Fruit fly (Drosophila melanogaster) whole organism, embryonic: Measurements from ENCODE around the gene scramb2.

Experiments used
- B-H1 ChIP-seq: fragments of 200-800 bp; sonication (Bioruptor generic); IDR thresholded peaks from 3 replicates; pipeline ENCODE4 v1.3.6; 2022; ENCODE audit warnings: missing biosample characterization, missing genetic modification characterization
- CG10147 ChIP-seq: fragments of 200-800 bp; sonication (Bioruptor generic); optimal IDR thresholded peaks from 2 replicates; lab custom pipeline; 2019; ENCODE audit warnings: missing biosample characterization, mild to moderate bottlenecking, missing genetic modification characterization, moderate library complexity
- CG12236 ChIP-seq: fragments of 200-800 bp; sonication (Bioruptor generic); optimal IDR thresholded peaks from 2 replicates; lab custom pipeline; 2016; ENCODE audit warnings: missing biosample characterization, missing genetic modification characterization
- CG12942 ChIP-seq: fragments of 200-800 bp; sonication (Bioruptor generic); optimal IDR thresholded peaks from 3 replicates; lab custom pipeline; 2016; ENCODE audit warnings: missing biosample characterization, missing genetic modification characterization
- CG13287 ChIP-seq: fragments of 200-800 bp; sonication (Bioruptor generic); IDR thresholded peaks from 2 replicates; pipeline ENCODE4 v1.3.6; 2022; ENCODE audit warnings: missing biosample characterization, missing genetic modification characterization; ENCODE audit not compliant: partially characterized antibody
- CG15269 ChIP-seq: fragments of 200-800 bp; sonication (Bioruptor generic); optimal IDR thresholded peaks from 2 replicates; lab custom pipeline; 2018; ENCODE audit warnings: missing biosample characterization, mild to moderate bottlenecking, missing genetic modification characterization, moderate library complexity
- CG15696 ChIP-seq: fragments of 200-800 bp; sonication (Bioruptor generic); optimal IDR thresholded peaks from 2 replicates; lab custom pipeline; 2019; ENCODE audit warnings: missing biosample characterization, mild to moderate bottlenecking, missing genetic modification characterization, moderate library complexity
- CG17829 ChIP-seq: fragments of 200-800 bp; optimal IDR thresholded peaks from 2 replicates; lab custom pipeline; 2019; ENCODE audit warnings: missing biosample characterization, mild to moderate bottlenecking, missing genetic modification characterization, moderate library complexity
- CG18011 ChIP-seq: fragments of 200-800 bp; sonication (Bioruptor generic); optimal IDR thresholded peaks from 2 replicates; lab custom pipeline; 2017; ENCODE audit warnings: missing biosample characterization, missing genetic modification characterization, mild to moderate bottlenecking, moderate library complexity, missing genotype
- CG32772 ChIP-seq: fragments of 200-800 bp; sonication (Bioruptor generic); IDR thresholded peaks from 2 replicates; pipeline ENCODE4 v1.3.6; 2022; ENCODE audit warnings: missing biosample characterization, missing genetic modification characterization
- CG3838 ChIP-seq: fragments of 200-800 bp; sonication (Bioruptor generic); optimal IDR thresholded peaks from 3 replicates; lab custom pipeline; 2016; ENCODE audit warnings: missing biosample characterization, missing genetic modification characterization
- CG4282 ChIP-seq: fragments of 200-800 bp; sonication (Bioruptor generic); optimal IDR thresholded peaks from 2 replicates; lab custom pipeline; 2016; ENCODE audit warnings: missing biosample characterization, missing genetic modification characterization
- CG6272 ChIP-seq: fragments of 200-800 bp; sonication (Bioruptor generic); IDR thresholded peaks from 2 replicates; pipeline ENCODE4 v1.3.6; 2022; ENCODE audit warnings: missing biosample characterization, missing genetic modification characterization
- CG6765 ChIP-seq: fragments of 200-800 bp; sonication (Bioruptor generic); optimal IDR thresholded peaks from 3 replicates; lab custom pipeline; 2017; ENCODE audit warnings: missing biosample characterization, mild to moderate bottlenecking, missing genetic modification characterization
- CG6813 ChIP-seq: fragments of 200-800 bp; sonication (Bioruptor generic); optimal IDR thresholded peaks from 2 replicates; lab custom pipeline; 2017; ENCODE audit warnings: missing biosample characterization, missing genetic modification characterization, mild to moderate bottlenecking, moderate library complexity, missing genetic modification reagents
- CG8765 ChIP-seq: fragments of 200-800 bp; sonication (Bioruptor generic); IDR thresholded peaks from 2 replicates; pipeline ENCODE4 v1.3.6; 2022; ENCODE audit warnings: missing biosample characterization, missing genetic modification characterization
- Eip74EF ChIP-seq, 2 experiments: fragments of 200-800 bp in 1 of 2; fragments of >200 bp in 1 of 2; sonication (Bioruptor generic) in 1 of 2; optimal IDR thresholded peaks; 2 replicates each; lab custom pipeline; 2017 to 2019; ENCODE audit warnings: missing biosample characterization in 2 of 2, missing genetic modification characterization in 2 of 2, mild to moderate bottlenecking in 1 of 2, moderate library complexity in 1 of 2
- HLH3B ChIP-seq: fragments of 200-800 bp; sonication (Bioruptor generic); IDR thresholded peaks from 2 replicates; pipeline ENCODE4 v1.3.6; 2022; ENCODE audit warnings: missing biosample characterization, missing genetic modification characterization
- Mad ChIP-seq: fragments of 200-800 bp; sonication (Bioruptor generic); optimal IDR thresholded peaks from 2 replicates; lab custom pipeline; 2016; ENCODE audit warnings: missing biosample characterization, missing genetic modification characterization
- Mes4 ChIP-seq: fragments of 200-800 bp; sonication (Bioruptor generic); optimal IDR thresholded peaks from 2 replicates; lab custom pipeline; 2016; ENCODE audit warnings: missing biosample characterization, missing genetic modification characterization
- Nf-YA ChIP-seq: fragments of 200-800 bp; sonication (Bioruptor generic); IDR thresholded peaks from 2 replicates; pipeline ENCODE4 v1.3.6; 2022; ENCODE audit warnings: missing biosample characterization, missing genetic modification characterization
- Nf-YC ChIP-seq: fragments of 200-800 bp; optimal IDR thresholded peaks from 3 replicates; lab custom pipeline; 2019; ENCODE audit warnings: missing biosample characterization, mild to moderate bottlenecking, missing genetic modification characterization, moderate library complexity
- Oli ChIP-seq: fragments of 200-800 bp; sonication (Bioruptor generic); optimal IDR thresholded peaks from 2 replicates; lab custom pipeline; 2018; ENCODE audit warnings: missing biosample characterization, mild to moderate bottlenecking, missing genetic modification characterization, moderate library complexity
- Opbp ChIP-seq: fragments of 200-800 bp; sonication (Bioruptor generic); IDR thresholded peaks from 3 replicates; pipeline ENCODE4 v1.3.6; 2022; ENCODE audit warnings: missing biosample characterization, missing genetic modification characterization; ENCODE audit not compliant: partially characterized antibody
- TFAM ChIP-seq: fragments of 200-800 bp; sonication (Bioruptor generic); optimal IDR thresholded peaks from 2 replicates; lab custom pipeline; 2017; ENCODE audit warnings: missing biosample characterization, missing genetic modification characterization, inconsistent platforms
- Tbp ChIP-seq: fragments of >200 bp; optimal IDR thresholded peaks from 2 replicates; lab custom pipeline; 2018; ENCODE audit warnings: missing biosample characterization, missing genetic modification characterization
- ara ChIP-seq: fragments of 200-800 bp; sonication (Bioruptor generic); IDR thresholded peaks from 2 replicates; pipeline ENCODE4 v1.3.6; 2022; ENCODE audit warnings: missing biosample characterization, missing genetic modification characterization
- bab2 ChIP-seq: fragments of 200-800 bp; sonication (Bioruptor generic); optimal IDR thresholded peaks from 2 replicates; lab custom pipeline; 2016; ENCODE audit warnings: missing biosample characterization, missing genetic modification characterization
- caup ChIP-seq: fragments of 200-800 bp; sonication (Bioruptor generic); optimal IDR thresholded peaks from 3 replicates; lab custom pipeline; 2017; ENCODE audit warnings: missing biosample characterization, mild to moderate bottlenecking, missing genetic modification characterization, moderate library complexity; ENCODE audit not compliant: severe bottlenecking
- croc ChIP-seq: fragments of 200-800 bp; sonication (Bioruptor generic); conservative IDR thresholded peaks from 3 replicates; pipeline ENCODE4 v1.3.6; 2022; ENCODE audit warnings: missing biosample characterization, missing genetic modification characterization
- crol ChIP-seq: fragments of 200-800 bp; sonication (Bioruptor generic); IDR thresholded peaks from 2 replicates; pipeline ENCODE4 v1.3.6; 2022; ENCODE audit warnings: missing biosample characterization, missing genetic modification characterization
- fd64A ChIP-seq: fragments of 200-800 bp; sonication (Bioruptor generic); optimal IDR thresholded peaks from 3 replicates; lab custom pipeline; 2018; ENCODE audit warnings: missing biosample characterization, mild to moderate bottlenecking, missing genetic modification characterization
- fd96Cb ChIP-seq: fragments of 200-800 bp; sonication (Bioruptor generic); optimal IDR thresholded peaks from 2 replicates; lab custom pipeline; 2018; ENCODE audit warnings: missing biosample characterization, mild to moderate bottlenecking, missing genetic modification characterization, moderate library complexity
- fru ChIP-seq: fragments of >200 bp; optimal IDR thresholded peaks from 2 replicates; lab custom pipeline; 2017
- gcm ChIP-seq: fragments of 200-800 bp; sonication (Bioruptor generic); optimal IDR thresholded peaks from 2 replicates; lab custom pipeline; 2019; ENCODE audit warnings: missing biosample characterization, mild to moderate bottlenecking, missing genetic modification characterization, moderate library complexity
- gfzf ChIP-seq: fragments of 200-800 bp; sonication (Bioruptor generic); optimal IDR thresholded peaks from 2 replicates; lab custom pipeline; 2016; ENCODE audit warnings: missing biosample characterization, mild to moderate bottlenecking, missing genetic modification characterization, moderate library complexity
- h ChIP-seq: fragments of >200 bp; optimal IDR thresholded peaks from 2 replicates; lab custom pipeline; 2017
- lilli ChIP-seq: fragments of 200-800 bp; sonication (Bioruptor generic); optimal IDR thresholded peaks from 3 replicates; lab custom pipeline; 2016; ENCODE audit warnings: missing biosample characterization, missing genetic modification characterization
- lov ChIP-seq, 2 experiments: fragments of 200-800 bp in 1 of 2; fragments of >200 bp in 1 of 2; sonication (Bioruptor generic) in 1 of 2; IDR thresholded peaks in 1 of 2; optimal IDR thresholded peaks in 1 of 2; 2 replicates in 1 of 2; 3 replicates in 1 of 2; pipeline versions ENCODE4 v1.3.6 to Lab custom; 2017 to 2022; ENCODE audit warnings: missing biosample characterization in 1 of 2, missing genetic modification characterization in 1 of 2
- mld ChIP-seq: fragments of 200-800 bp; sonication (Bioruptor generic); IDR thresholded peaks from 3 replicates; pipeline ENCODE4 v1.3.6; 2022; ENCODE audit warnings: missing biosample characterization, missing genetic modification characterization; ENCODE audit not compliant: partially characterized antibody
- pho ChIP-seq: fragments of 200-800 bp; sonication (Bioruptor generic); optimal IDR thresholded peaks from 2 replicates; lab custom pipeline; 2016; ENCODE audit warnings: missing biosample characterization, missing genetic modification characterization
- rib ChIP-seq: fragments of 200-800 bp; sonication (Bioruptor generic); IDR thresholded peaks from 2 replicates; pipeline ENCODE4 v1.3.6; 2022; ENCODE audit warnings: missing biosample characterization, missing genetic modification characterization
- sens-2 ChIP-seq: fragments of 200-800 bp; sonication (Bioruptor generic); IDR thresholded peaks from 2 replicates; pipeline ENCODE4 v1.3.6; 2022; ENCODE audit warnings: missing biosample characterization, missing genetic modification characterization
- sisA ChIP-seq: fragments of 200-800 bp; sonication (Bioruptor generic); IDR thresholded peaks from 2 replicates; pipeline ENCODE4 v1.3.6; 2022; ENCODE audit warnings: missing biosample characterization, missing genetic modification characterization
- so ChIP-seq: fragments of 200-800 bp; sonication (Bioruptor generic); IDR thresholded peaks from 3 replicates; pipeline ENCODE4 v1.3.6; 2022; ENCODE audit warnings: missing biosample characterization, missing genetic modification characterization
- sob ChIP-seq: fragments of 200-800 bp; sonication (Bioruptor generic); IDR thresholded peaks from 2 replicates; pipeline ENCODE4 v1.3.6; 2022; ENCODE audit warnings: missing biosample characterization, missing genetic modification characterization
- sug ChIP-seq: fragments of 200-800 bp; optimal IDR thresholded peaks from 2 replicates; lab custom pipeline; 2019; ENCODE audit warnings: missing biosample characterization, mild to moderate bottlenecking, missing genetic modification characterization, moderate library complexity
- tin ChIP-seq: fragments of 200-800 bp; sonication (Bioruptor generic); optimal IDR thresholded peaks from 3 replicates; lab custom pipeline; 2016; ENCODE audit warnings: missing biosample characterization, missing genetic modification characterization
- twi ChIP-seq: fragments of 200-800 bp; optimal IDR thresholded peaks from 2 replicates; lab custom pipeline; 2019; ENCODE audit warnings: missing biosample characterization, mild to moderate bottlenecking, missing genetic modification characterization, moderate library complexity

scramb2 gene

DNA sequence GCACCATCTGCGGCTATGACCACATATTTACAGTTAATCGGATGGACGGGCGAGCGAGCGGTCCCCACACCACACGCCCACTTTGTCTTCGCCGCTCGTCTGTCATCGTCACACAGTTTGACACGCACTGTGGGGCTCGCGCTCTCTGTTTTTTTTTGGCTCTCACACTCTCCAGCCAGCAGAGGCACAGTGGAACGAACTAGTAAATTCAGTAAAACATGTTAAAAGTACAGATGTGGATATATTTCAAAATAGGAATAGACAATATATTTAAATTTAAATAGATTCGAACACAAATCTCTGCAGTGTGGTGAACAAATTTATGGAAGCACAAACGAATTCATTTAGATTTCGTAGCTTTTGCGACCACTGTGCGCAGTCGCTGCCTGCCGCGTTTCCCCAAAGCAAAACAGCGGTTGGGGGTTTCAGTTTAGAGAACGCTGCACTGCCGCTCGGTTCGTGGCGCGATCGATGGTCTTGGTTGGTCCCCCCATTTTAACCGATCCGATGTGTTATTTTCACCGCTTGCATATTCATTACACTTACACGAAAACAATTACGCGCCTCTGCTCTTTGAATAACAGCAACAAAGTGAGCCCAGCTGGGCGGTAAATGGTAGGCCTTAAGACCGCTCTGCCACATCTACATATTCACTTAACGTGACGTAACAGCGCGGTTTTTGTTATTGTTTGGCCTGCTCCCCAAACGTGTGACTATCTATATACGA lies 34.7 kb upstream of the scramb2 start (continued):
- peak in 1 of 2 experiments; percentile 97 for TF ChIP-seq Eip74EF (GFP tag; optimal IDR thresholded peaks at IDR 0.05; lab: Kevin White, UChicago)
- TF ChIP-seq tin (GFP tag; lab: Kevin White, UChicago) = peak; percentile 99
- TF ChIP-seq CG12942 (GFP tag; lab: Kevin White, UChicago) = peak; percentile 98
- peak; percentile 95 for TF ChIP-seq TFAM (GFP tag; lab: Kevin White, UChicago)
- no peak for TF ChIP-seq fru (lab: Kevin White, UChicago)
- TF ChIP-seq so (GFP tag; lab: Robert Waterston, UW) = peak; percentile 99
- peak; percentile 98 for TF ChIP-seq ara (GFP tag; lab: Robert Waterston, UW)
- TF ChIP-seq CG18011 (GFP tag; lab: Kevin White, UChicago) = peak; percentile 90
- no peak for TF ChIP-seq lov (optimal IDR thresholded peaks at IDR 0.05; lab: Kevin White, UChicago)
- peak; percentile 97 for TF ChIP-seq lov (GFP tag; IDR thresholded peaks at IDR 0.05; lab: Robert Waterston, UW)
- TF ChIP-seq CG6813 = peak; percentile 99
- TF ChIP-seq CG8765 (GFP tag; lab: Robert Waterston, UW) = peak; percentile 96
- peak; percentile 94 for TF ChIP-seq Mes4
- peak; percentile 79 for TF ChIP-seq crol
- TF ChIP-seq sob = peak; percentile 99
- TF ChIP-seq gcm = peak; percentile 99
- TF ChIP-seq CG32772 (GFP tag; lab: Robert Waterston, UW) = peak; percentile 98
- TF ChIP-seq croc (GFP tag; lab: Robert Waterston, UW) = peak; percentile 96
- peak; percentile 97 for TF ChIP-seq pho
- TF ChIP-seq CG12236 = peak; percentile 88
- peak; percentile 97 for TF ChIP-seq sens-2 (GFP tag; lab: Robert Waterston, UW)
- peak; percentile 98 for TF ChIP-seq caup (GFP tag; lab: Kevin White, UChicago)
- no peak for TF ChIP-seq h (lab: Kevin White, UChicago)
- peak; percentile 98 for TF ChIP-seq rib
- peak; percentile 96 for TF ChIP-seq Nf-YA (GFP tag; lab: Robert Waterston, UW)
- TF ChIP-seq gfzf = peak; percentile 12
- TF ChIP-seq B-H1 = peak; percentile 98
- peak; percentile 90 for TF ChIP-seq CG15696 (tag; lab: Kevin White, UChicago)
- TF ChIP-seq Oli (tag; lab: Kevin White, UChicago) = peak; percentile 99
- peak; percentile 89 for TF ChIP-seq Nf-YC (tag; lab: Kevin White, UChicago)
- TF ChIP-seq HLH3B (GFP tag; lab: Robert Waterston, UW) = peak; percentile 99
- peak; percentile 99 for TF ChIP-seq CG15269 (tag; lab: Kevin White, UChicago)
- peak; percentile 99 for TF ChIP-seq lilli
- TF ChIP-seq CG6272 (GFP tag; lab: Robert Waterston, UW) = peak; percentile 97
- TF ChIP-seq CG17829 (tag; lab: Kevin White, UChicago) = peak; percentile 98
- peak; percentile 90 for TF ChIP-seq twi (tag; lab: Kevin White, UChicago)
- TF ChIP-seq Mad (GFP tag; lab: Kevin White, UChicago) = peak; percentile 98
- TF ChIP-seq Tbp (GFP tag; lab: Kevin White, UChicago) = no peak
- peak; percentile 98 for TF ChIP-seq fd96Cb (tag; lab: Kevin White, UChicago)
- peak; percentile 72; the same call in 1 of the 3 replicates for TF ChIP-seq mld (GFP tag; lab: Robert Waterston, UW)
- peak; percentile 96 for TF ChIP-seq CG3838
- peak; percentile 96 for TF ChIP-seq CG10147 (GFP tag; lab: Kevin White, UChicago)
- peak; percentile 96 for TF ChIP-seq CG4282 (GFP tag; lab: Kevin White, UChicago)
- peak; percentile 97 for TF ChIP-seq bab2 (GFP tag; lab: Kevin White, UChicago)
- peak; percentile 85 for TF ChIP-seq CG13287 (GFP tag; lab: Robert Waterston, UW)
- TF ChIP-seq fd64A (GFP tag; lab: Kevin White, UChicago) = peak; percentile 97
- TF ChIP-seq sisA (GFP tag; lab: Robert Waterston, UW) = peak; percentile 98
- peak; percentile 95 for TF ChIP-seq sug (tag; lab: Kevin White, UChicago)
- peak; percentile 98 for TF ChIP-seq CG6765 (GFP tag; lab: Kevin White, UChicago)
- TF ChIP-seq Opbp (GFP tag; lab: Robert Waterston, UW) = peak; percentile 83
